Fruit fly (Drosophila melanogaster) whole organism, prepupa: ENCODE measurements around the gene PH4alphaSG2.
A peak's percentile ranks its signal among the peaks of the same experiment; 100 is the strongest.

ENCODE experiments used
- Blimp-1 ChIP-seq: fragments of 200-800 bp; sonication (Bioruptor generic); optimal IDR thresholded peaks from 3 replicates; lab custom pipeline; 2017; ENCODE audit warnings: missing biosample characterization, missing genetic modification characterization, mild to moderate bottlenecking, moderate library complexity, missing genetic modification reagents
- CG10631 ChIP-seq: fragments of 200-800 bp; sonication (Bioruptor generic); optimal IDR thresholded peaks from 2 replicates; lab custom pipeline; 2016; ENCODE audit warnings: missing biosample characterization, missing genetic modification characterization
- CG10669 ChIP-seq: fragments of 200-800 bp; sonication (Bioruptor generic); optimal IDR thresholded peaks from 3 replicates; lab custom pipeline; 2018; ENCODE audit warnings: missing biosample characterization, mild to moderate bottlenecking, missing genetic modification characterization, moderate library complexity
- CG11294 ChIP-seq: fragments of 200-800 bp; sonication (Bioruptor generic); IDR thresholded peaks from 2 replicates; pipeline ENCODE4 v1.3.6; 2022; ENCODE audit warnings: missing biosample characterization, missing genetic modification characterization
- CG11762 ChIP-seq: fragments of 200-800 bp; sonication (Bioruptor generic); optimal IDR thresholded peaks from 3 replicates; lab custom pipeline; 2016; ENCODE audit warnings: missing biosample characterization, missing genetic modification characterization; ENCODE audit not compliant: insufficient read depth
- CG11902 ChIP-seq: fragments of 200-800 bp; sonication (Bioruptor generic); optimal IDR thresholded peaks from 3 replicates; lab custom pipeline; 2016; ENCODE audit warnings: missing biosample characterization, missing genetic modification characterization
- CG1621 ChIP-seq: fragments of 200-800 bp; sonication (Bioruptor generic); optimal IDR thresholded peaks from 3 replicates; lab custom pipeline; 2018; ENCODE audit warnings: missing biosample characterization, mild to moderate bottlenecking, missing genetic modification characterization
- CG3032 ChIP-seq: fragments of 200-800 bp; optimal IDR thresholded peaks from 2 replicates; lab custom pipeline; 2019; ENCODE audit warnings: missing biosample characterization, mild to moderate bottlenecking, missing genetic modification characterization, moderate library complexity
- CG31627 ChIP-seq: fragments of 200-800 bp; sonication (Bioruptor generic); optimal IDR thresholded peaks from 3 replicates; lab custom pipeline; 2016; ENCODE audit warnings: missing biosample characterization, missing genetic modification characterization
- CG32006 ChIP-seq: fragments of 200-800 bp; sonication (Bioruptor generic); optimal IDR thresholded peaks from 3 replicates; lab custom pipeline; 2017; ENCODE audit warnings: missing biosample characterization, mild to moderate bottlenecking, missing genetic modification characterization
- CG3919 ChIP-seq: fragments of 200-800 bp; sonication (Bioruptor generic); optimal IDR thresholded peaks from 3 replicates; lab custom pipeline; 2016; ENCODE audit warnings: missing biosample characterization, missing genetic modification characterization
- CG4318 ChIP-seq: fragments of 200-800 bp; sonication (Bioruptor generic); optimal IDR thresholded peaks from 3 replicates; lab custom pipeline; 2017; ENCODE audit warnings: missing biosample characterization, mild to moderate bottlenecking, missing genetic modification characterization
- CG6163 ChIP-seq: fragments of 200-800 bp; sonication (Bioruptor generic); IDR thresholded peaks from 3 replicates; pipeline ENCODE4 v1.3.6; 2022; ENCODE audit warnings: missing biosample characterization, missing genetic modification characterization
- CG6276 ChIP-seq: fragments of 200-800 bp; sonication (Bioruptor generic); optimal IDR thresholded peaks from 2 replicates; lab custom pipeline; 2017; ENCODE audit warnings: missing biosample characterization, mild to moderate bottlenecking, missing genetic modification characterization
- CG6792 ChIP-seq: fragments of 200-800 bp; sonication (Bioruptor generic); optimal IDR thresholded peaks from 3 replicates; lab custom pipeline; 2016; ENCODE audit warnings: missing biosample characterization, missing genetic modification characterization
- CG7368 ChIP-seq: fragments of 200-800 bp; sonication (Bioruptor generic); optimal IDR thresholded peaks from 3 replicates; lab custom pipeline; 2016; ENCODE audit warnings: missing biosample characterization, missing genetic modification characterization
- CG8119 ChIP-seq: fragments of 200-800 bp; sonication (Bioruptor generic); IDR thresholded peaks from 3 replicates; pipeline ENCODE4 v1.3.6; 2022; ENCODE audit warnings: missing biosample characterization, missing genetic modification characterization
- CG8632 ChIP-seq: fragments of 200-800 bp; sonication (Bioruptor generic); optimal IDR thresholded peaks from 3 replicates; lab custom pipeline; 2016; ENCODE audit warnings: missing biosample characterization, missing genetic modification characterization
- CG9139 ChIP-seq: fragments of 200-800 bp; sonication (Bioruptor generic); optimal IDR thresholded peaks from 3 replicates; lab custom pipeline; 2017; ENCODE audit warnings: missing biosample characterization, mild to moderate bottlenecking, missing genetic modification characterization
- Eip78C ChIP-seq: fragments of 200-800 bp; sonication (Bioruptor generic); peaks from one replicate; lab custom pipeline; 2016; ENCODE audit warnings: missing biosample characterization, missing genetic modification characterization
- Ets21C ChIP-seq: fragments of 200-800 bp; sonication (Bioruptor generic); optimal IDR thresholded peaks from 3 replicates; lab custom pipeline; 2016; ENCODE audit warnings: missing biosample characterization, missing genetic modification characterization
- Ets96B ChIP-seq: fragments of 200-800 bp; optimal IDR thresholded peaks from 2 replicates; lab custom pipeline; 2019; ENCODE audit warnings: missing biosample characterization, mild to moderate bottlenecking, missing genetic modification characterization, moderate library complexity
- Gug ChIP-seq: fragments of 200-800 bp; sonication (Bioruptor generic); IDR thresholded peaks from 2 replicates; pipeline ENCODE4 v1.3.6; 2022; ENCODE audit warnings: missing biosample characterization, missing genetic modification characterization
- Hr4 ChIP-seq: fragments of 200-800 bp; sonication (Bioruptor generic); optimal IDR thresholded peaks from 3 replicates; lab custom pipeline; 2016; ENCODE audit warnings: missing biosample characterization, missing genetic modification characterization
- Lpt ChIP-seq: fragments of 200-800 bp; sonication (Bioruptor generic); optimal IDR thresholded peaks from 3 replicates; lab custom pipeline; 2016; ENCODE audit warnings: missing biosample characterization, missing genetic modification characterization
- Met ChIP-seq: fragments of 200-800 bp; sonication (Bioruptor generic); optimal IDR thresholded peaks from 3 replicates; lab custom pipeline; 2016; ENCODE audit warnings: missing biosample characterization, missing genetic modification characterization
- OdsH ChIP-seq: fragments of 200-800 bp; sonication (Bioruptor generic); optimal IDR thresholded peaks from 3 replicates; lab custom pipeline; 2016; ENCODE audit warnings: missing biosample characterization, missing genetic modification characterization
- Sox14 ChIP-seq: fragments of 200-800 bp; sonication (Bioruptor generic); optimal IDR thresholded peaks from 3 replicates; lab custom pipeline; 2016; ENCODE audit warnings: missing biosample characterization, missing genetic modification characterization
- Sox15 ChIP-seq: fragments of 200-800 bp; sonication (Bioruptor generic); optimal IDR thresholded peaks from 3 replicates; lab custom pipeline; 2016; ENCODE audit warnings: missing biosample characterization, missing genetic modification characterization
- acj6 ChIP-seq: fragments of 200-800 bp; sonication (Bioruptor generic); optimal IDR thresholded peaks from 3 replicates; lab custom pipeline; 2016; ENCODE audit warnings: missing biosample characterization, missing genetic modification characterization
- cyc ChIP-seq: fragments of 200-800 bp; sonication (Bioruptor generic); optimal IDR thresholded peaks from 3 replicates; lab custom pipeline; 2016; ENCODE audit warnings: missing biosample characterization, missing genetic modification characterization
- dsx ChIP-seq: fragments of 200-800 bp; optimal IDR thresholded peaks from 3 replicates; lab custom pipeline; 2019; ENCODE audit warnings: missing biosample characterization, mild to moderate bottlenecking, missing genetic modification characterization, moderate library complexity; ENCODE audit not compliant: poor library complexity, severe bottlenecking
- eg ChIP-seq: fragments of 200-800 bp; sonication (Bioruptor generic); IDR thresholded peaks from 3 replicates; pipeline ENCODE4 v1.3.6; 2022; ENCODE audit warnings: missing biosample characterization, missing genetic modification characterization
- fd59A ChIP-seq: fragments of 200-800 bp; sonication (Bioruptor generic); optimal IDR thresholded peaks from 2 replicates; lab custom pipeline; 2017; ENCODE audit warnings: missing biosample characterization, mild to moderate bottlenecking, missing genetic modification characterization, missing genetic modification reagents
- fd85E ChIP-seq: fragments of 200-800 bp; sonication (Bioruptor generic); optimal IDR thresholded peaks from 3 replicates; lab custom pipeline; 2016; ENCODE audit warnings: missing biosample characterization, missing genetic modification characterization
- fkh ChIP-seq: fragments of 200-800 bp; sonication (Bioruptor generic); optimal IDR thresholded peaks from 3 replicates; lab custom pipeline; 2017; ENCODE audit warnings: missing biosample characterization, mild to moderate bottlenecking, missing genetic modification characterization, moderate library complexity
- net ChIP-seq: fragments of 200-800 bp; sonication (Bioruptor generic); optimal IDR thresholded peaks from 3 replicates; lab custom pipeline; 2016; ENCODE audit warnings: missing biosample characterization, missing genetic modification characterization
- pdm3 ChIP-seq: fragments of 200-800 bp; sonication (Bioruptor generic); optimal IDR thresholded peaks from 3 replicates; lab custom pipeline; 2016; ENCODE audit warnings: missing biosample characterization, missing genetic modification characterization
- salr ChIP-seq, 2 experiments: fragments of 200-800 bp; sonication (Bioruptor generic); optimal IDR thresholded peaks; 3 replicates each; lab custom pipeline; 2016 to 2018; ENCODE audit warnings: missing biosample characterization in 2 of 2, missing genetic modification characterization in 2 of 2, mild to moderate bottlenecking in 1 of 2
- spab ChIP-seq: fragments of 200-800 bp; sonication (Bioruptor generic); optimal IDR thresholded peaks from 2 replicates; lab custom pipeline; 2017; ENCODE audit warnings: missing biosample characterization, mild to moderate bottlenecking, missing genetic modification characterization, missing genetic modification reagents
- ss ChIP-seq, 2 experiments: fragments of 200-800 bp; sonication (Bioruptor generic); optimal IDR thresholded peaks; 2 replicates in 1 of 2; 3 replicates in 1 of 2; lab custom pipeline; 2017 to 2018; ENCODE audit warnings: mild to moderate bottlenecking in 2 of 2, missing biosample characterization in 2 of 2, missing genetic modification characterization in 2 of 2, moderate library complexity in 1 of 2
- svp ChIP-seq: fragments of 200-800 bp; sonication (Bioruptor generic); peaks from one replicate; lab custom pipeline; 2016; ENCODE audit warnings: missing biosample characterization, missing genetic modification characterization
- topi ChIP-seq: fragments of 200-800 bp; sonication (Bioruptor generic); optimal IDR thresholded peaks from 3 replicates; lab custom pipeline; 2016; ENCODE audit warnings: missing biosample characterization, missing genetic modification characterization
- vri ChIP-seq: fragments of 200-800 bp; sonication (Bioruptor generic); optimal IDR thresholded peaks from 3 replicates; lab custom pipeline; 2016; ENCODE audit warnings: missing biosample characterization, mild to moderate bottlenecking, missing genetic modification characterization

Gene PH4alphaSG2

DNA sequence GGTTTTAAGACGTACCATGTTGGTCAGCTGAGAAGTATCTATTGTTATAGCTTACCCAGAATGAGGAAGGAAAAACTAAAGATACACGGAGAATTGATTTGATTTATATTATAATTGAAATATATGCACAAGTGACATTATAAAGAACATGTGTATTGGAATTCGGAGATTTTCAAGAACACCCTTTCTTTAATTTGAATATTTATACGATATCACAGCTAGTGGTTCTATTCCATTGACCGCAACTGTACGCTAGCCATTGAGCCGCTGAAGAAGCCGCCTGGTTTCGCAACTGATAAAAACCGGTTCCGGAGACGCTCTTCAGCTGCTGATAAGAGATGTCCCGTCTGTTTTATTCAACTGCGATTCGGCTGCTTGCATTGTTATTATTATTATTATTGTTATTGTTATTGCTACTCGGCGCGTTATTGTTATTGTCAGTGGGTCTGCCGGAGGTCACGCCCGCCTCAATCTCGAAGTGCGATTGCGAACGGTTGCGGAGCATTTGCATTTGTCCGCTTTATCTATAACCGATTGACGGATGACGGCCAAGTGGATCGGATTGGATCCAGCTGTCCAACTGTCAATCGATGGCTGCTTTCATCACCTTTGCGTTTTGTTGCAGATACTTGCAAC lies 28.1 kb upstream of the PH4alphaSG2 start (continued):
- TF ChIP-seq CG10669 (GFP tag; lab: Kevin White, UChicago) (peak; percentile 61), CG11294 (no peak), Met (GFP tag; lab: Kevin White, UChicago) (peak; percentile 59), CG3032 (tag; lab: Kevin White, UChicago) (peak; percentile 52), CG32006 (GFP tag; lab: Kevin White, UChicago) (peak; percentile 71), Hr4 (GFP tag; lab: Kevin White, UChicago) (peak; percentile 54), OdsH (GFP tag; lab: Kevin White, UChicago) (peak; percentile 61), CG8632 (peak; percentile 64), CG3919 (GFP tag; lab: Kevin White, UChicago) (peak; percentile 49)

DNA sequence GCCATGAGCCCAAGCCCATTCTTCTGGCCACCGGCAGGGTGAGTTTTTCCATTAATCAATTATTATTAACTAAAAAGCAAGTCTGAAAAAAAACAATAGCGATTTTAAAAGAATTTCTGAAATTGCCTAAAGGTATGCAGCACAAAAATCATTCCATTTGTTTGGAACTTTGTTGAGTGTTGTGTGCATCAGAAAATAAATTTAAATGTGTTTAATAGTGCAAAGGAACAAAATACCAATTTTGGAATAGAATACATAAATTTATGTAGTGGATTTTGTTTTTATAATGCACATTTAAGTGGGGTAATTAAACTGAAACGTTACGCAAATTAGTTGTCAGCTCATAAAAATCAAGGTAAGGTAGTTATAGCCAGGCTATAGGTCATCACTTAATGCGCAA lies 25.6 kb upstream of the PH4alphaSG2 start:
- TF ChIP-seq CG6792 (GFP tag; lab: Kevin White, UChicago) (no peak), CG4318 (GFP tag; lab: Kevin White, UChicago) (no peak), eg (GFP tag; lab: Robert Waterston, UW) (no peak), Sox14 (GFP tag; lab: Kevin White, UChicago) (no peak), CG6163 (no peak), acj6 (no peak), net (no peak), Sox15 (no peak), svp (no peak), CG10669 (GFP tag; lab: Kevin White, UChicago) (no peak), pdm3 (no peak), CG10631 (GFP tag; lab: Kevin White, UChicago) (no peak), CG32006 (GFP tag; lab: Kevin White, UChicago) (no peak), CG6276 (no peak), Eip78C (GFP tag; lab: Kevin White, UChicago) (no peak), Ets21C (GFP tag; lab: Kevin White, UChicago) (no peak)

DNA sequence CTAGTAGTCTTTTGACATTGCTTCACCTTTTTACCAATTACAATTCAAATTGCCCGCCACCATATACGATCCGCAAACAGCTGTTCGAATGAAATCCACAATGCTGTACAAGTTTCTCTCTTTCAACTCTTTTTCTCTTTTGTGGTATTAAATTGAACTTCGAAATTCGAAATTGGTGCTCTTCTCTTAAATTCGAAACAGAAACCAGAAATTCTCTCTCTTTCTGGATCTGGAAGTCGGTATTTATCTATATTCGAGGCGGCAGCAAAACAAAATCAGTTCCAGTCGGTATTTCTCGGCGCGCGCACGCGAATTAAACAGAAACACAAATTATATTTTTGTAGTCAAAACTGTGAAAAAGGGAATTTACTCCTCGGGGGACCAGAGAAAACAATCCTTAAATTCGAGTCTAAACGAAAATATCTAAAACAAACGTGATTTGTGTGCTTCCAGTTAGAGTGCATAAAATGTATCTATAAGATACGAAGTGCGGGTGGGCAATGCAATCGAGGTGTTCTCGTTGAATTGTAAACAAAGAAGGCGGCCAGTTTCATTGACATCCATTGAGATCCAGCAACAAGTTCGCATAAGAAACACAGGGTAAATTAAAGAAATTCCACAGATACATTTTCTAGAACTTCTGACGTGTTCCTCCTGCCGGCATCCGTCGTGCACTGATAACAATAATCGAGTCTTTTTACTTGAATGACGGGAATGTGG lies 23.9 kb upstream of the PH4alphaSG2 start, which contains the start of gene PH4alphaEFB:
TSS of gene PH4alphaEFB (plus strand) at position 276 of the 720 bp plus-strand sequence.
- TF ChIP-seq vri (GFP tag; lab: Kevin White, UChicago) (no peak), CG7368 (GFP tag; lab: Kevin White, UChicago) (no peak), CG11294 (no peak), OdsH (GFP tag; lab: Kevin White, UChicago) (no peak), Blimp-1 (GFP tag; lab: Kevin White, UChicago) (no peak), Gug (GFP tag; lab: Robert Waterston, UW) (no peak), acj6 (no peak), fd85E (peak; percentile 15), cyc (GFP tag; lab: Kevin White, UChicago) (no peak), eg (GFP tag; lab: Robert Waterston, UW) (no peak), Ets21C (GFP tag; lab: Kevin White, UChicago) (no peak), CG6163 (peak; percentile 11; the same call in 1 of the 3 replicates), CG9139 (peak; percentile 41), Lpt (GFP tag; lab: Kevin White, UChicago) (no peak), Sox14 (GFP tag; lab: Kevin White, UChicago) (peak; percentile 37), topi (GFP tag; lab: Kevin White, UChicago) (no peak), CG1621 (tag; lab: Kevin White, UChicago) (no peak), Eip78C (GFP tag; lab: Kevin White, UChicago) (peak; percentile 62), CG10669 (GFP tag; lab: Kevin White, UChicago) (no peak), Met (GFP tag; lab: Kevin White, UChicago) (no peak), CG11902 (no peak), salr (GFP tag; optimal IDR thresholded peaks at IDR 0.05; lab: Kevin White, UChicago) (no peak), Ets96B (no peak), fkh (GFP tag; lab: Kevin White, UChicago) (peak; percentile 49), fd59A (GFP tag; lab: Kevin White, UChicago) (no peak), Sox15 (no peak), CG11762 (GFP tag; lab: Kevin White, UChicago) (no peak), dsx (GFP tag; lab: Kevin White, UChicago) (peak; percentile 62), CG3919 (GFP tag; lab: Kevin White, UChicago) (no peak), CG6276 (no peak), ss (GFP tag; optimal IDR thresholded peaks at IDR 0.05; lab: Kevin White, UChicago) (peak; percentile 30 to 49), spab (GFP tag; lab: Kevin White, UChicago) (no peak), CG10631 (GFP tag; lab: Kevin White, UChicago) (no peak), CG8119 (no peak), CG8632 (no peak), CG31627 (no peak)
